Worm (Caenorhabditis elegans) whole organism, L4 larva: ENCODE data around the gene E02C12.8.

Experiments used
- D1046.2 ChIP-seq: fragments of 200-800 bp; sonication (Bioruptor generic); IDR thresholded peaks from 2 replicates; pipeline ENCODE4 v1.3.6; 2022; ENCODE audit warnings: missing genetic modification characterization, missing compliant biosample characterization
- F10B5.3 ChIP-seq: sonication (generic microtip); optimal IDR thresholded peaks from 2 replicates; lab custom pipeline; 2016; ENCODE audit warnings: mild to moderate bottlenecking, missing genetic modification characterization, missing compliant biosample characterization
- F44E2.7 ChIP-seq: fragments of 200-800 bp; sonication (Bioruptor generic); IDR thresholded peaks from 2 replicates; pipeline ENCODE4 v2.1.2; 2022; ENCODE audit warnings: missing genetic modification characterization, missing compliant biosample characterization
- T20F7.1 ChIP-seq: fragments of 200-800 bp; sonication (Bioruptor generic); optimal IDR thresholded peaks from 2 replicates; lab custom pipeline; 2018; ENCODE audit warnings: mild to moderate bottlenecking, missing genetic modification characterization, missing compliant biosample characterization
- Y48G9A.11 ChIP-seq: fragments of 200-800 bp; sonication (Bioruptor generic); IDR thresholded peaks from 2 replicates; pipeline ENCODE4 v1.3.6; 2022; ENCODE audit warnings: missing genetic modification reagents, missing genetic modification characterization, missing compliant biosample characterization
- aha-1 ChIP-seq: fragments of 150-350 bp; peaks from one replicate; lab custom pipeline; 2014; ENCODE audit warnings: missing biosample characterization, missing genetic modification characterization
- aly-2 ChIP-seq: sonication (generic microtip); optimal IDR thresholded peaks from 2 replicates; lab custom pipeline; 2018; ENCODE audit warnings: missing biosample characterization, missing genetic modification characterization
- ama-1 ChIP-seq: fragments of 150-350 bp; optimal IDR thresholded peaks from 2 replicates; lab custom pipeline; 2014; ENCODE audit warnings: inconsistent platforms, mixed read lengths
- arid-1 ChIP-seq: fragments of 200-800 bp; sonication (Bioruptor generic); conservative IDR thresholded peaks from 2 replicates; pipeline ENCODE4 v1.3.6; 2022; ENCODE audit warnings: missing genetic modification reagents, missing genetic modification characterization, missing compliant biosample characterization
- ceh-28 ChIP-seq: fragments of 150-350 bp; optimal IDR thresholded peaks from 2 replicates; lab custom pipeline; 2014; ENCODE audit warnings: missing biosample characterization, missing genetic modification reagents, missing genetic modification characterization
- ceh-62 ChIP-seq: sonication (generic microtip); optimal IDR thresholded peaks from 2 replicates; lab custom pipeline; 2017; ENCODE audit warnings: missing biosample characterization, missing genetic modification characterization
- ces-1 ChIP-seq: fragments of 150-350 bp; sonication (generic microtip); optimal IDR thresholded peaks from 4 replicates; lab custom pipeline; 2014; ENCODE audit warnings: missing biosample characterization, missing genetic modification reagents, missing genetic modification characterization
- ctbp-1 ChIP-seq: fragments of 200-800 bp; sonication (Bioruptor generic); IDR thresholded peaks from 2 replicates; pipeline ENCODE4 v1.3.6; 2022; ENCODE audit warnings: missing genetic modification reagents, missing genetic modification characterization, missing compliant biosample characterization
- daf-12 ChIP-seq: fragments of 150-350 bp; optimal IDR thresholded peaks from 2 replicates; lab custom pipeline; 2014; ENCODE audit warnings: missing biosample characterization, missing genetic modification reagents, missing genetic modification characterization
- daf-19 ChIP-seq: fragments of 200-800 bp; sonication (Bioruptor generic); conservative IDR thresholded peaks from 2 replicates; pipeline ENCODE4 v1.3.6; 2022; ENCODE audit warnings: missing genetic modification characterization, missing compliant biosample characterization
- egl-43 ChIP-seq: fragments of 200-800 bp; sonication (Bioruptor generic); IDR thresholded peaks from 2 replicates; pipeline ENCODE4 v1.3.6; 2022; ENCODE audit warnings: missing genetic modification reagents, missing genetic modification characterization, missing compliant biosample characterization
- hlh-11 ChIP-seq: fragments of 200-800 bp; sonication (Bioruptor generic); optimal IDR thresholded peaks from 2 replicates; lab custom pipeline; 2018; ENCODE audit warnings: mild to moderate bottlenecking, missing genetic modification characterization, missing compliant biosample characterization
- hlh-30 ChIP-seq: sonication (generic microtip); optimal IDR thresholded peaks from 2 replicates; lab custom pipeline; 2017; ENCODE audit warnings: antibody characterized with exemption, mild to moderate bottlenecking, missing genetic modification characterization, missing compliant biosample characterization; ENCODE audit not compliant: insufficient read depth
- jun-1 ChIP-seq: fragments of 150-350 bp; optimal IDR thresholded peaks from 2 replicates; lab custom pipeline; 2014; ENCODE audit warnings: missing biosample characterization, missing genetic modification reagents, missing genetic modification characterization
- lin-13 ChIP-seq: fragments of 150-350 bp; optimal IDR thresholded peaks from 2 replicates; lab custom pipeline; 2014; ENCODE audit warnings: missing biosample characterization, missing genetic modification reagents, missing genetic modification characterization
- lin-29 ChIP-seq: fragments of 200-800 bp; sonication (Bioruptor generic); IDR thresholded peaks from 2 replicates; pipeline ENCODE4 v1.3.6; 2022; ENCODE audit warnings: missing genetic modification reagents, missing genetic modification characterization, missing compliant biosample characterization
- lsy-2 ChIP-seq, 2 experiments: fragments of 150-350 bp in 1 of 2; sonication (generic microtip) in 1 of 2; optimal IDR thresholded peaks; 2 replicates each; lab custom pipeline; 2014 to 2017; ENCODE audit warnings: missing biosample characterization in 2 of 2, missing genetic modification characterization in 2 of 2
- madf-5 ChIP-seq, 2 experiments: fragments of 200-800 bp; sonication (Bioruptor generic); IDR thresholded peaks; 2 replicates each; pipeline ENCODE4 v1.3.6; 2022; ENCODE audit warnings: missing compliant biosample characterization in 2 of 2, missing genetic modification characterization in 2 of 2
- madf-9 ChIP-seq: fragments of 200-800 bp; sonication (Bioruptor generic); conservative IDR thresholded peaks from 2 replicates; pipeline ENCODE4 v1.3.6; 2022; ENCODE audit warnings: missing genetic modification reagents, missing genetic modification characterization, missing compliant biosample characterization
- mep-1 ChIP-seq: fragments of 150-350 bp; sonication (generic microtip); optimal IDR thresholded peaks from 3 replicates; lab custom pipeline; 2014; ENCODE audit warnings: missing biosample characterization, missing genetic modification characterization
- mxl-3 ChIP-seq: fragments of 200-800 bp; sonication (Bioruptor generic); optimal IDR thresholded peaks from 2 replicates; lab custom pipeline; 2018; ENCODE audit warnings: mild to moderate bottlenecking, missing genetic modification characterization, missing compliant biosample characterization
- nhr-111 ChIP-seq: fragments of 200-800 bp; sonication (Bioruptor generic); optimal IDR thresholded peaks from 2 replicates; lab custom pipeline; 2018; ENCODE audit warnings: mild to moderate bottlenecking, missing genetic modification characterization, missing compliant biosample characterization
- nhr-237 ChIP-seq: sonication (generic microtip); optimal IDR thresholded peaks from 2 replicates; lab custom pipeline; 2017; ENCODE audit warnings: missing biosample characterization, missing genetic modification characterization
- nhr-28 ChIP-seq: fragments of 150-350 bp; optimal IDR thresholded peaks from 2 replicates; lab custom pipeline; 2014; ENCODE audit warnings: missing biosample characterization, missing genetic modification characterization
- nhr-41 ChIP-seq: fragments of 200-800 bp; sonication (Bioruptor generic); IDR thresholded peaks from 2 replicates; pipeline ENCODE4 v1.3.6; 2022; ENCODE audit warnings: missing genetic modification reagents, missing genetic modification characterization, missing compliant biosample characterization
- nhr-48 ChIP-seq: sonication (generic microtip); optimal IDR thresholded peaks from 2 replicates; lab custom pipeline; 2016; ENCODE audit warnings: mild to moderate bottlenecking, missing genetic modification characterization, missing compliant biosample characterization
- nhr-6 ChIP-seq: fragments of 150-350 bp; optimal IDR thresholded peaks from 2 replicates; lab custom pipeline; 2014; ENCODE audit warnings: missing biosample characterization, missing genetic modification characterization
- nhr-76 ChIP-seq: fragments of 150-350 bp; optimal IDR thresholded peaks from 2 replicates; lab custom pipeline; 2014; ENCODE audit warnings: missing biosample characterization, missing genetic modification characterization
- pha-4 ChIP-seq, 2 experiments: fragments of 150-350 bp in 1 of 2; fragments of 200-800 bp in 1 of 2; sonication (Bioruptor generic) in 1 of 2; IDR thresholded peaks in 1 of 2; optimal IDR thresholded peaks in 1 of 2; 2 replicates each; pipeline versions ENCODE4 v1.3.6 to Lab custom; 2014 to 2022; ENCODE audit warnings: missing genetic modification characterization in 2 of 2, missing genetic modification reagents in 2 of 2, missing biosample characterization in 1 of 2, missing compliant biosample characterization in 1 of 2
- pqm-1 ChIP-seq: sonication (generic microtip); optimal IDR thresholded peaks from 2 replicates; lab custom pipeline; 2017; ENCODE audit warnings: missing biosample characterization, missing genetic modification characterization
- rbr-2 ChIP-seq: sonication (generic microtip); optimal IDR thresholded peaks from 2 replicates; lab custom pipeline; 2016; ENCODE audit warnings: missing genotype, missing genetic modification characterization, missing compliant biosample characterization
- skn-1 ChIP-seq: fragments of 150-350 bp; optimal IDR thresholded peaks from 2 replicates; lab custom pipeline; 2014; ENCODE audit warnings: missing biosample characterization, missing genetic modification characterization
- snpc-1.2 ChIP-seq: fragments of 200-800 bp; sonication (Bioruptor generic); IDR thresholded peaks from 2 replicates; pipeline ENCODE4 v1.3.6; 2022; ENCODE audit warnings: missing genetic modification reagents, missing genetic modification characterization, missing compliant biosample characterization
- spr-1 ChIP-seq: sonication (generic microtip); optimal IDR thresholded peaks from 2 replicates; lab custom pipeline; 2016; ENCODE audit warnings: mild to moderate bottlenecking, missing genetic modification characterization, missing compliant biosample characterization
- spr-3 ChIP-seq: fragments of 200-800 bp; sonication (Bioruptor generic); optimal IDR thresholded peaks from 2 replicates; lab custom pipeline; 2018; ENCODE audit warnings: mild to moderate bottlenecking, missing genetic modification characterization, missing compliant biosample characterization
- tra-1 ChIP-seq: fragments of 200-800 bp; sonication (Bioruptor generic); IDR thresholded peaks from 2 replicates; pipeline ENCODE4 v1.3.6; 2022; ENCODE audit warnings: missing genetic modification reagents, missing genetic modification characterization, missing compliant biosample characterization
- unc-62 ChIP-seq, 3 experiments: fragments of 150-350 bp in 1 of 3; sonication (generic microtip); optimal IDR thresholded peaks in 2 of 3; peaks in 1 of 3; 1 replicate in 1 of 3; 2 replicates in 2 of 3; lab custom pipeline; 2014 to 2017; ENCODE audit warnings: missing biosample characterization in 3 of 3, missing genetic modification characterization in 3 of 3, missing genetic modification reagents in 3 of 3, missing genotype in 1 of 3
- zag-1 ChIP-seq: fragments of 150-350 bp; optimal IDR thresholded peaks from 2 replicates; lab custom pipeline; 2014; ENCODE audit warnings: missing biosample characterization, missing genetic modification characterization

Gene E02C12.8

DNA sequence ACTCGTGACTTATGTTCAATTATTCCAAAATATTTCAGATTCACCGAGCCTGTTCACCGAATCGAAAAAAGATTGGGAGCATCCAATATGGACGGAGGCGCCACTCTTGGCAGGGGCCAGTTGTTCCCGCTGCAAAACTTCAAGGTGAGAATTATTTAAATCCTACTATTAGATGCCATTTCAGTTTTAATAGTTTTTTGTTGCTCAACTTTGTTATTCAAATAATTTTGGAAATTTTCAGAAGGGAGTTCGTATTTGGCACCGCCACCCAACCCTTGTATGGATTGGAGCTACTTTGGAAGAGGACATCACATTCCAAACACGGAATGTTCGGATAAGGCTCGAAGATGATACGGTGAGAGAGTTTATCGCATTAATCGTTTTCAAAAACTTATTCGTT lies 12.7 kb upstream of the E02C12.8 start, which contains the start of gene hum-2:
Gene hum-2 (plus strand): TSS at position 33 of the 400 bp plus-strand sequence.
- TF ChIP-seq jun-1 (no peak), aha-1 (tag; lab: Kevin White, UChicago) (peak; percentile 94)

DNA sequence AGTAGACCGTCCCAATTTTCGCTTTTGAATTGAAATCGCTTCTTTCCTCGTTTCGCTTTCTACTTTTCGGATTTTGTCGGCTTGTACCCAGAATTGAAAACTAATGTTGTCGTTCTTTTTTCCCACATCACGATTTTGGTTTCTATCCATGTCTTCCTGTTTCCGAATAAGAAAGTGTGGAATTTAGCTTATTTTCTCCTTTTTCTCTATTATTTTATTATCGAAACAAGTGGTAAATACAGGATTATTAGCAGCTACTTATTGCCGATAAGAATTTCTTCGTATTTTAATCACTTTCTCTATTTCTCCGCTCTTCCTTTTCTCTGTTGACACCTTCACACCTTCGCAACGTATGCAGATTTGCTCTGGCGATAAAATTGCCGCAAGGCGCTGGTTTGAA lies 11.5 kb upstream of the E02C12.8 start:
- TF ChIP-seq aha-1 (tag; lab: Kevin White, UChicago) (peak; percentile 52), nhr-237 (tag; lab: Kevin White, UChicago) (no peak)

DNA sequence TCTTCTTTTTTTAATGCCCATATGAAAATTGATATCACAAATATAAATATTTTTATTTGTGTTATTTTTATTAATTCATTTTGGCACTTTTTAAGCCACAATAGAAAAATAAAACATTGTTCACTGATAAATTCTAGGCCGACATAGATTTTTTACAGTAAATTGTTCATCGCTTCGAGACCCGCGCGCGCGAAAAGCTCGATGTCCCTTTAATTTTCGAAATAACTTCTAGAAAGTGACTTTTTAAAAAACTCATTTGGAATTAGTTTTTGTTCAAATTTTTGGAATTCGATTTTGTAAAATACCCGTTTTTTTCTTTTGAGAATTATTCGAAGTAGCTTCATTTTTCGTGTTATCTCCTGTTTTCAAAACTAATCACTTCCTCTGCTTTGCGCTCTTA lies 10.9 kb upstream of the E02C12.8 start:
- TF ChIP-seq madf-5 (GFP tag; IDR thresholded peaks at IDR 0.05; lab: Robert Waterston, UW): no peak
- no peak for TF ChIP-seq hlh-11 (tag; lab: Kevin White, UChicago)
- TF ChIP-seq mep-1: no peak
- TF ChIP-seq D1046.2 (GFP tag; lab: Robert Waterston, UW): no peak
- TF ChIP-seq nhr-48 (tag; lab: Kevin White, UChicago): no peak
- no peak for TF ChIP-seq F10B5.3 (tag; lab: Kevin White, UChicago)
- no peak for TF ChIP-seq tra-1 (GFP tag; lab: Robert Waterston, UW)
- TF ChIP-seq ceh-62 (tag; lab: Kevin White, UChicago): no peak
- no peak for TF ChIP-seq snpc-1.2 (GFP tag; lab: Robert Waterston, UW)
- no peak for TF ChIP-seq lin-29 (GFP tag; lab: Robert Waterston, UW)
- no peak for TF ChIP-seq spr-3 (GFP tag; lab: Kevin White, UChicago)
- no peak for TF ChIP-seq daf-12 (tag; lab: Kevin White, UChicago)

DNA sequence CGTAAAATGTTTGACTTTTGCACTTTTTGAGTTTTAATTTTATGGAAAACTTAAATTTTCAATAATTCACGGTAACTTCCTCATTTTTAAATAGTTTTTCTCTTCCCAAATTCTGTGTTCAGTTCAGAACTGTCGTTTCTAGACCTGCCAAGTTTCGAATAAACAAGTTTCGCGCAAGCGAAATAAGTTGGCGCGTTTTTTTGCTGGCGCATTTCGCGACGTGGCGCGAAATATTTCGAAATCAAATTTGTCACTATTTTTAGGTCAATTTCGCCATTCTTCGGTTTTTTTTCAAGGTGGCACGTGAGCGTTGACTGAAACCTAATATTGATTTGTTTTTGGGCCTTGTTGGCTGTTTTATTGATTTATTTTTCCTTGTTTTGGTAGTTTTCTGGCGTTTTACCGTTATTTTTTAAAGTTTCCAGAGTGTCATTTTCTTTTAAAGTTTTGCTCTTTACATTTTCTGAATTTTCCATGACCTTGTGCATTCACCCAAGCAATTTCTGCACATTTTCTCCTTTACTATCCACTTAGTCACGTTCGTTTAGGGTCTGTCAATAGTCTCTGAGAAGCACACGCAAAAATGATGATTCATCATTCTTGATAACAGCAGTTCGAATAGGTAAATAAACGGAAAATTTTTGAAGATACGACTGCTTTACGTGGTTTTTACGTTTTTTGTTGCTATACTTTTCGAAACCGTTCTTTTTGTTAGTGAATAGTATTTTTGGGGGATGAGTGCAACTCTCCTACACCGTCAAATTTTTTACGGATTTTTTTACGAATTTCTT lies 9.3 kb upstream of the E02C12.8 start:
- no peak for TF ChIP-seq daf-19 (GFP tag; lab: Robert Waterston, UW)
- no peak for TF ChIP-seq F44E2.7 (GFP tag; lab: Robert Waterston, UW)
- peak; percentile 13 for TF ChIP-seq pqm-1 (tag; lab: Kevin White, UChicago)
- no peak for TF ChIP-seq lsy-2 (tag; optimal IDR thresholded peaks at IDR 0.05; lab: Kevin White, UChicago)
- TF ChIP-seq nhr-48 (tag; lab: Kevin White, UChicago): no peak
- no peak for TF ChIP-seq nhr-111 (GFP tag; lab: Kevin White, UChicago)
- TF ChIP-seq snpc-1.2 (GFP tag; lab: Robert Waterston, UW): no peak
- TF ChIP-seq T20F7.1 (GFP tag; lab: Kevin White, UChicago): no peak
- no peak for TF ChIP-seq ceh-28
- TF ChIP-seq Y48G9A.11 (GFP tag; lab: Robert Waterston, UW): peak; percentile 86
- TF ChIP-seq ceh-62 (tag; lab: Kevin White, UChicago): no peak
- no peak for TF ChIP-seq madf-9 (GFP tag; lab: Robert Waterston, UW)
- TF ChIP-seq mxl-3 (GFP tag; lab: Kevin White, UChicago): no peak
- no peak for TF ChIP-seq aly-2 (tag; lab: Kevin White, UChicago)
- no peak for TF ChIP-seq ama-1 (lab: Kevin White, UChicago)
- TF ChIP-seq spr-1 (tag; lab: Kevin White, UChicago): no peak
- TF ChIP-seq nhr-76 (tag; lab: Kevin White, UChicago): no peak
- no peak for TF ChIP-seq nhr-237 (tag; lab: Kevin White, UChicago)
- no peak for TF ChIP-seq lin-13 (GFP tag; lab: Kevin White, UChicago)
- TF ChIP-seq ces-1: no peak
- no peak for TF ChIP-seq unc-62 (GFP tag; optimal IDR thresholded peaks at IDR 0.05 in 1 of 2; lab: Kevin White, UChicago)
- no peak for TF ChIP-seq unc-62 (tag; optimal IDR thresholded peaks at IDR 0.05; lab: Kevin White, UChicago)
- no peak for TF ChIP-seq skn-1 (tag; lab: Kevin White, UChicago)
- TF ChIP-seq nhr-41: no peak
- no peak for TF ChIP-seq ctbp-1 (GFP tag; lab: Robert Waterston, UW)
- TF ChIP-seq aha-1 (tag; lab: Kevin White, UChicago): no peak
- no peak for TF ChIP-seq zag-1 (tag; lab: Kevin White, UChicago)
- no peak for TF ChIP-seq tra-1 (GFP tag; lab: Robert Waterston, UW)
- no peak for TF ChIP-seq egl-43 (GFP tag; lab: Robert Waterston, UW)
- no peak for TF ChIP-seq pha-4 (GFP tag; IDR thresholded peaks at IDR 0.05; lab: Robert Waterston, UW)
- no peak for TF ChIP-seq pha-4 (tag; optimal IDR thresholded peaks at IDR 0.05; lab: Kevin White, UChicago)
- TF ChIP-seq F10B5.3 (tag; lab: Kevin White, UChicago): no peak
- peak; percentile 28 for TF ChIP-seq hlh-30
- TF ChIP-seq nhr-6 (tag; lab: Kevin White, UChicago): no peak
- TF ChIP-seq rbr-2 (tag; lab: Kevin White, UChicago): no peak
- TF ChIP-seq nhr-28 (tag; lab: Kevin White, UChicago): peak; percentile 8
- no peak for TF ChIP-seq daf-12 (tag; lab: Kevin White, UChicago)
- no peak for TF ChIP-seq arid-1 (GFP tag; lab: Robert Waterston, UW)
